Fruit fly (Drosophila melanogaster) S2 (cell line): Measurements from ENCODE around the gene CG43248.

ENCODE experiments used
- CG8478 ChIP-seq: fragments of >200 bp; optimal IDR thresholded peaks from 2 replicates; lab custom pipeline; 2018
- CTCF ChIP-seq, 2 experiments: fragments of >200 bp; optimal IDR thresholded peaks; 2 replicates each; lab custom pipeline; 2018

Gene CG43248

dm6 chr3L:15531423-15532325 lies at the start of gene CG43248:
TSS of gene CG43248 (minus strand) at chr3L:15531473.
- TF ChIP-seq CTCF (optimal IDR thresholded peaks at IDR 0.05; lab: Kevin White, UChicago) (no peak), CG8478 (lab: Kevin White, UChicago) (no peak)

DNA sequence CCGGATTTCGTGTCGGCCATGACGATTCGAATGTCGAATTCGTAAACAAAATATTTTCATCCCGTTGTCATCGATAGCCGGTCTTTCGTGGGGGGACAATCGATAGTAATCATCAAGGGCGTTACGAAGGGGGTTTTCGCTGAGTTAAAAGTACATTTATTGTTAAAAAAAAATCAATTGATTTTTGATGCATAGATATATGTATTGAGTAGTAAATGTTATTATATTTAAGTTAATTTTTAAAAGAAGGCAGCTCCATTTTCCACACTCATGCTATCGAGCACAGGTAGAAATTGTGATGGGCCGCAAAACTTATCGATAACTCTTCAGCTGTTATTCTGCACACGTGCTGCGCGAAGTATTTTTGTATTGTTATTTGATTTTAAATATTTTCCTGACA lies 49.2 kb upstream of the CG43248 start, which contains the start of the genes mrn and CG12301:
TSS of gene mrn (minus strand) at position 51 of the 400 bp plus-strand sequence.
TSS of gene CG12301 (plus strand) at position 314 of the 400 bp plus-strand sequence.
- TF ChIP-seq CG8478 (lab: Kevin White, UChicago): no peak
- no peak for TF ChIP-seq CTCF (optimal IDR thresholded peaks at IDR 0.05; lab: Kevin White, UChicago)

dm6 chr3L:15576357-15576756 lies 45.1 kb upstream of the CG43248 start, which contains the start of gene Ufsp2:
TSS of gene Ufsp2 (plus strand) at chr3L:15576570.
- TF ChIP-seq CTCF (optimal IDR thresholded peaks at IDR 0.05; lab: Kevin White, UChicago) (no peak), CG8478 (lab: Kevin White, UChicago) (no peak)

DNA sequence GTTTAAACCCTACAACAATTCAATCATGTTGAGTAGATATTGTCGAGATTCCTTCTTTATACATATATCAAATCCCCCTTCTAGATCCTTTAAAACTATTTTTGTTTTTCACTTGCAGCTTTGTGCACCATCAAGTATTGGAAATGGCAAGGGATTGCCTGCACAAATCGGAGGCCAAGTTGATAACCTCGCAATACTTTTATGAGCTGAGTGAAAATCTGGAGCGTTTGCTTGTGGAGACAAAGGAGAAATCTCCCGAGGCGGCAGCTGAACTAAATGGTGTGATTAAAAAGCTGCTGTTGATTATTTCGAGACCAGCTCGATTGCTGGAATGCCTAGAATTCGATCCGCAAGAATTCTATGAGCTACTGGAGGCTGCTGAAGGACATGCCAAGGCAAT lies 39.3 kb upstream of the CG43248 start:
- TF ChIP-seq CG8478 (lab: Kevin White, UChicago) (no peak), CTCF (optimal IDR thresholded peaks at IDR 0.05; lab: Kevin White, UChicago) (no peak)

- TF ChIP-seq CG8478 (lab: Kevin White, UChicago) (no peak), CTCF (optimal IDR thresholded peaks at IDR 0.05; lab: Kevin White, UChicago) (no peak)
These were observed 37.5 kb upstream of the CG43248 start for dm6 chr3L:15568748-15569147.

DNA sequence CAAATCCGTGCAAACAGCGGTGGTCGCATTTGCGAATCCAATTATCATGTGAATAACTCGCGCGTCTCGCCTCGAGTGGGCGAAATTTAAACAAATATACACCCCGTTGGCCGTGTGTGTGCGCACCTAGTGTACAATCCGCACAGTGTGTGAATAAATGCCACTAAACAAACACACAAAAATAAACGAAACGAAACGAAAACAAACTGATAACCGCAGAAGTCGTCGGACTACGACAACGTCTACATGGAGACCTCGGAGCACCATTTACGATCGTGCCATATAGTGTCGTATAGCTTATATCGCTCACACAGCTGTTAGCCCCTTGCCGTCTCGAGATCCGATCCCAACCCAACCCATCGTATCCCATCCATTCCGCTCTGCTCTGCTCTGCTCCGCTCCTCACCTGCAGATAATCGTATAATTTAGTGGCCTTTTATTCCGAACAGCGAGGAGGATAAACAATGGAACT lies 35.2 kb upstream of the CG43248 start:
- TF ChIP-seq CTCF (optimal IDR thresholded peaks at IDR 0.05; lab: Kevin White, UChicago) (no peak), CG8478 (lab: Kevin White, UChicago) (no peak)

- TF ChIP-seq CTCF (optimal IDR thresholded peaks at IDR 0.05; lab: Kevin White, UChicago): no peak
- no peak for TF ChIP-seq CG8478 (lab: Kevin White, UChicago)
These were observed 34.7 kb upstream of the CG43248 start, which contains the start of gene dop for dm6 chr3L:15565829-15566433. TSS of gene dop (plus strand) at chr3L:15566013.

DNA sequence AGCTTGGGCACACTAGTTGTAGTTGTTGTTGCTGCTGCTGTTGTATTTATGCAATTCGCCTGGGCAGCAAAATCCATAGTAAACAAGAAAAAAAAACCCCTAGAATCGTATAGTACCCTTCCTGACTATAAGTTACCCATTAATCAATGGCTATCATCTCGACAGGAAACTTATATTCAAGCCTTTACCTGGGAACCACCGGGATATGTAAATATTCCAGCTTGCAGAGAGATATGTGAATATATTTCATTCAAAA lies 32.5 kb upstream of the CG43248 start:
- TF ChIP-seq CTCF (optimal IDR thresholded peaks at IDR 0.05; lab: Kevin White, UChicago): no peak
- no peak for TF ChIP-seq CG8478 (lab: Kevin White, UChicago)

DNA sequence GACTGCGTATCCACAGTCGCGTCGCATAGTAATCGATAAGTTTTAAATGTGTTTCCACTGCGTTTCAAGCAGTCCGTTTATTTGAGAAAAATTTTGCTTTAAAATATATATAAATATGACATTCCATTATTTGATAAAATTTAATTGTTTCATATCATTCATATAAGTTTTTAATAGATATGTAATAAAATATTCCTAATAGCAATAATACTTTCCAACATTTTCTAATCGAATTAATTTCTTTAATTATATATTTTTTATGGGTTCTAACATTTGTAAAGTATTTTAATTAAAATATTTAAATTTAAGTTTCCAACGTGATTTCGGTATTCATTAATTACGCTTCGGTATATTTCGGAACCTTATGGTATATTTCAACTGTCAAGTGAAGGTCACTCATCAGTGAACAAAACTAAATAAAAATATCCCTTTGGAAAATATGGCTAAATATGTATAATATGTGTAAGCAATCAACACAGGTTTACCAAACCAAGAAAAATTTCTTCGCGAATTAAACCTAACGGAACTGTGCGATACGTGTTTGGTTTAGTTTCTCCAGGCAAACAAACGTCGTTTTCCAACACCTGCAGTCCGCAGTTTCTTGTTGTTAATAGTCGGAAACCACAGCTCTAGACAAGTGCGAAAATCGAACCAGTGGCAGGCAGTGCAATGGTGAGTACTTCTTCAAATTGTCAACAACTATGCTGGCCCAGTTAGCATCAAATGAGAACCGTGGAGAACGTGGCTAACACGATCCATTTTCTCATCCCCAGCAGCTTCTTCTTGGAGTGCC lies 32.0 kb upstream of the CG43248 start, which contains the start of the genes CG7739 and SCCRO:
TSS of gene CG7739 (minus strand) at position 8 of the 793 bp plus-strand sequence.
TSS of gene SCCRO (plus strand) at position 370 of the 793 bp plus-strand sequence.
- TF ChIP-seq CG8478 (lab: Kevin White, UChicago) (no peak), CTCF (optimal IDR thresholded peaks at IDR 0.05; lab: Kevin White, UChicago) (no peak)

DNA sequence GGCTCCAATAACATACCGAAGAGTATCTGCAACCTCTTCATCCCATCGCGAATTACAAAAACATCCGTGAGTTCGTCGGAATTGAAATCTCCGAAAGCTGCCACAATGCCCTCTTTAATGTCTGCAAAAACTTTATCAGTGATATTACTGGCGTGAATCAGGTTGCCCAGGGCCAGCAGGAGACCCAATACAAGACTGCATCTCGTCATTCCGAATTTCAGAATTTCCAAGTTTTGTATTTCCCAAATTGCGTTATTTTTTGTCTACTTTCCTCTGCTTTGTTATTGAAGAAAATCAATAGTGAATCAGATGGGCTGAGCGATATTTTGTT lies 31.4 kb upstream of the CG43248 start:
- TF ChIP-seq CTCF (optimal IDR thresholded peaks at IDR 0.05; lab: Kevin White, UChicago) (no peak), CG8478 (lab: Kevin White, UChicago) (no peak)

DNA sequence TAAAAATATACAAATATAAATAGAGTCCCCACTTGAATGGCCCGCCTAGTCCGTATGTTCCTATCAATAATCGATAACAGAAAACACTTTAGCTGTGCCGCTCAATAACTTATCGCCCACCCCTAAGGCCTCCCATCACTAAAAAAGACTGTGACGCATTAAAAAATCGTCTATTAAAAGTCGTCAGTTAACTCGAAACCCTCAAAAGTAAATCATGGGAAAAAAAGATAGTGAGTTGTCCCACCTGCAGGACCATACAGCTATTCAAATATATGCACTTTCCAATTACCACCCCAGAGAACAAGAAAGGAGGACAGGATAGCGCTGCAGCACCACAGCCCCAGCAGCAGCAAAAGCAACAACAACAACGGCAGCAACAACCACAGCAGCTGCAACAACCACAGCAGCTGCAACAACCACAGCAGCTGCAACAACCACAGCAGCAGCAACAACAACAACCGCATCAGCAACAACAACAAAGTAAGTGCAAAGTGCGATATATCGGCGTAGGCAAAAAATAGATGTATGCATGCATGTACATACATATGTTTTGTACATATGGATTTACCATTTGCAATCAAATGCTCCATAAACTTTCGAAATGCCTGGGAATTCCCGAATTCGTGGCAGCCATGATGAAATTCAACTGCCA lies 22.8 kb upstream of the CG43248 start, which contains the start of gene AGO2:
TSS of gene AGO2 (plus strand) at position 121 of the 652 bp plus-strand sequence.
- TF ChIP-seq CTCF (optimal IDR thresholded peaks at IDR 0.05; lab: Kevin White, UChicago) (peak; percentile 54 to 67), CG8478 (lab: Kevin White, UChicago) (no peak)

DNA sequence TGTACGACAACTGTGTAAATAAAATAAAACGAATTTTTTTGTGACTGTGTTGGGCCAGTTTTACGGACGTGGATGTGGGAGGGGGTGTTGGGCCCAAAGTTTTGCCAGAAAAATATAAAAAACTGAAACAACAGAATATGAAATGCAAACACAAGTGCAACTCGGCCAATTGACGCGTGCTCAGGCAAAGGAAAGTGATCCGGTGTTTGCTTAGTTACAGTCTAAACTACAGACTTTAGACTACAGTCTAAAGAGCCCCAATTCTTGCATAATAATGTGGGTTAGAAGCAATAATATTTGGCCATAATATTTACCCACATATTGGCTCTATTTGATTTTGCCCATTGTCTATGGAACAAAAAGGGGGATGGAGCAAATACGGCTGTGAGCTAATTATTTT lies 17.6 kb upstream of the CG43248 start:
- TF ChIP-seq CTCF (optimal IDR thresholded peaks at IDR 0.05; lab: Kevin White, UChicago) (no peak), CG8478 (lab: Kevin White, UChicago) (no peak)

dm6 chr3L:15547187-15547790 lies 16.0 kb upstream of the CG43248 start:
- TF ChIP-seq CTCF (optimal IDR thresholded peaks at IDR 0.05; lab: Kevin White, UChicago) (no peak), CG8478 (lab: Kevin White, UChicago) (no peak)
